Fruit fly (Drosophila melanogaster) whole organism, embryonic: Measurements from ENCODE around the gene Ppt2.

ENCODE experiments used
- Adf1 ChIP-seq: fragments of 200-800 bp; sonication (Bioruptor generic); IDR thresholded peaks from 2 replicates; pipeline ENCODE4 v1.3.6; 2022; ENCODE audit warnings: missing biosample characterization, missing genetic modification characterization
- CG10431 ChIP-seq: fragments of 200-800 bp; sonication (Bioruptor generic); optimal IDR thresholded peaks from 3 replicates; lab custom pipeline; 2018; ENCODE audit warnings: missing biosample characterization, mild to moderate bottlenecking, missing genetic modification characterization
- CG11560 ChIP-seq: fragments of 200-800 bp; sonication (Bioruptor generic); IDR thresholded peaks from 3 replicates; pipeline ENCODE4 v1.3.6; 2022; ENCODE audit warnings: missing biosample characterization, missing genetic modification characterization
- CG12391 ChIP-seq: fragments of 200-800 bp; sonication (Bioruptor generic); optimal IDR thresholded peaks from 3 replicates; lab custom pipeline; 2018; ENCODE audit warnings: missing biosample characterization, mild to moderate bottlenecking, missing genetic modification characterization, moderate library complexity
- CG13424 ChIP-seq: fragments of 200-800 bp; sonication (Bioruptor generic); optimal IDR thresholded peaks from 2 replicates; lab custom pipeline; 2019; ENCODE audit warnings: missing biosample characterization, mild to moderate bottlenecking, missing genetic modification characterization, moderate library complexity
- CG15601 ChIP-seq: fragments of 200-800 bp; sonication (Bioruptor generic); optimal IDR thresholded peaks from 3 replicates; lab custom pipeline; 2019; ENCODE audit warnings: missing biosample characterization, mild to moderate bottlenecking, missing genetic modification characterization, moderate library complexity
- CG16863 ChIP-seq: fragments of 200-800 bp; sonication (Bioruptor generic); optimal IDR thresholded peaks from 3 replicates; lab custom pipeline; 2016; ENCODE audit warnings: missing biosample characterization, missing genetic modification characterization
- CG17328 ChIP-seq: fragments of 200-800 bp; sonication (Bioruptor generic); IDR thresholded peaks from 2 replicates; pipeline ENCODE4 v1.3.6; 2022; ENCODE audit warnings: missing biosample characterization, missing genetic modification characterization
- CG18011 ChIP-seq: fragments of 200-800 bp; sonication (Bioruptor generic); optimal IDR thresholded peaks from 2 replicates; lab custom pipeline; 2017; ENCODE audit warnings: missing biosample characterization, missing genetic modification characterization, mild to moderate bottlenecking, moderate library complexity, missing genotype
- CG18619 ChIP-seq: fragments of 200-800 bp; sonication (Bioruptor generic); optimal IDR thresholded peaks from 3 replicates; lab custom pipeline; 2017; ENCODE audit warnings: missing biosample characterization, mild to moderate bottlenecking, missing genetic modification characterization
- CG2199 ChIP-seq: fragments of 200-800 bp; sonication (Bioruptor generic); IDR thresholded peaks from 3 replicates; pipeline ENCODE4 v1.3.6; 2022; ENCODE audit warnings: missing biosample characterization, missing genetic modification characterization
- CG3163 ChIP-seq: fragments of 200-800 bp; sonication (Bioruptor generic); optimal IDR thresholded peaks from 3 replicates; lab custom pipeline; 2016; ENCODE audit warnings: missing biosample characterization, missing genetic modification characterization
- CG3726 ChIP-seq: fragments of 200-800 bp; sonication (Bioruptor generic); IDR thresholded peaks from 3 replicates; pipeline ENCODE4, ENCODE4 v1.3.6; 2022; ENCODE audit warnings: missing biosample characterization, missing genetic modification characterization
- CG7556 ChIP-seq: fragments of 200-800 bp; sonication (Bioruptor generic); optimal IDR thresholded peaks from 2 replicates; lab custom pipeline; 2017; ENCODE audit warnings: missing biosample characterization, mild to moderate bottlenecking, missing genetic modification characterization
- CG9817 ChIP-seq: fragments of 200-800 bp; sonication (Bioruptor generic); optimal IDR thresholded peaks from 2 replicates; lab custom pipeline; 2018; ENCODE audit warnings: missing biosample characterization, mild to moderate bottlenecking, missing genetic modification characterization, moderate library complexity
- Deaf1 ChIP-seq: fragments of 200-800 bp; optimal IDR thresholded peaks from 3 replicates; lab custom pipeline; 2019; ENCODE audit warnings: missing biosample characterization, mild to moderate bottlenecking, missing genetic modification characterization, moderate library complexity
- Dfd ChIP-seq, 2 experiments: fragments of >200 bp; optimal IDR thresholded peaks; 2 replicates each; lab custom pipeline; 2017; ENCODE audit warnings: missing biosample characterization in 2 of 2, missing genetic modification characterization in 2 of 2
- HLH3B ChIP-seq: fragments of 200-800 bp; sonication (Bioruptor generic); IDR thresholded peaks from 2 replicates; pipeline ENCODE4 v1.3.6; 2022; ENCODE audit warnings: missing biosample characterization, missing genetic modification characterization
- Hey ChIP-seq: fragments of 200-800 bp; sonication (Bioruptor generic); optimal IDR thresholded peaks from 3 replicates; lab custom pipeline; 2018; ENCODE audit warnings: missing biosample characterization, mild to moderate bottlenecking, missing genetic modification characterization
- Mes4 ChIP-seq: fragments of 200-800 bp; sonication (Bioruptor generic); optimal IDR thresholded peaks from 2 replicates; lab custom pipeline; 2016; ENCODE audit warnings: missing biosample characterization, missing genetic modification characterization
- Rfx ChIP-seq: fragments of 200-800 bp; sonication (Bioruptor generic); IDR thresholded peaks from 2 replicates; pipeline ENCODE4 v1.3.6; 2022; ENCODE audit warnings: missing biosample characterization, missing genetic modification characterization
- Sry-δ ChIP-seq: fragments of 200-800 bp; sonication (Bioruptor generic); optimal IDR thresholded peaks from 2 replicates; lab custom pipeline; 2016; ENCODE audit warnings: missing biosample characterization, missing genetic modification characterization
- Ssrp ChIP-seq: fragments of 200-800 bp; sonication (Bioruptor generic); optimal IDR thresholded peaks from 2 replicates; lab custom pipeline; 2018; ENCODE audit warnings: missing biosample characterization, mild to moderate bottlenecking, missing genetic modification characterization, moderate library complexity
- Trl ChIP-seq, 3 experiments: fragments of >200 bp in 2 of 3; fragments of 200-800 bp in 1 of 3; sonication (Bioruptor generic) in 1 of 3; optimal IDR thresholded peaks; 2 replicates in 1 of 3; 3 replicates in 2 of 3; lab custom pipeline; 2016 to 2017; ENCODE audit warnings: missing biosample characterization in 1 of 3, missing genetic modification characterization in 1 of 3
- Vsx1 ChIP-seq: fragments of 200-800 bp; sonication (Bioruptor generic); optimal IDR thresholded peaks from 2 replicates; lab custom pipeline; 2017; ENCODE audit warnings: missing biosample characterization, mild to moderate bottlenecking, missing genetic modification characterization, missing genetic modification reagents
- bab2 ChIP-seq: fragments of 200-800 bp; sonication (Bioruptor generic); optimal IDR thresholded peaks from 2 replicates; lab custom pipeline; 2016; ENCODE audit warnings: missing biosample characterization, missing genetic modification characterization
- crp ChIP-seq, 2 experiments: fragments of 200-800 bp; sonication (Bioruptor generic); optimal IDR thresholded peaks; 2 replicates in 1 of 2; 3 replicates in 1 of 2; lab custom pipeline; 2017; ENCODE audit warnings: missing biosample characterization in 2 of 2, missing genetic modification characterization in 2 of 2, mild to moderate bottlenecking in 1 of 2, moderate library complexity in 1 of 2
- cwo ChIP-seq: fragments of 200-800 bp; sonication (Bioruptor generic); optimal IDR thresholded peaks from 3 replicates; lab custom pipeline; 2017; ENCODE audit warnings: missing biosample characterization, missing genetic modification characterization, mild to moderate bottlenecking, moderate library complexity, missing genetic modification reagents
- dmrt99B ChIP-seq: fragments of 200-800 bp; sonication (Bioruptor generic); optimal IDR thresholded peaks from 2 replicates; lab custom pipeline; 2018; ENCODE audit warnings: missing biosample characterization, mild to moderate bottlenecking, missing genetic modification characterization, moderate library complexity
- gcm ChIP-seq: fragments of 200-800 bp; sonication (Bioruptor generic); optimal IDR thresholded peaks from 2 replicates; lab custom pipeline; 2019; ENCODE audit warnings: missing biosample characterization, mild to moderate bottlenecking, missing genetic modification characterization, moderate library complexity
- grn ChIP-seq: fragments of 200-800 bp; sonication (Bioruptor generic); optimal IDR thresholded peaks from 3 replicates; lab custom pipeline; 2017; ENCODE audit warnings: missing biosample characterization, missing genetic modification characterization
- gro ChIP-seq: fragments of 200-800 bp; sonication (Bioruptor generic); optimal IDR thresholded peaks from 2 replicates; lab custom pipeline; 2016; ENCODE audit warnings: missing biosample characterization, missing genetic modification characterization
- h ChIP-seq: fragments of >200 bp; optimal IDR thresholded peaks from 2 replicates; lab custom pipeline; 2017
- her ChIP-seq: fragments of 200-800 bp; sonication (Bioruptor generic); optimal IDR thresholded peaks from 2 replicates; lab custom pipeline; 2016; ENCODE audit warnings: missing biosample characterization, missing genetic modification characterization
- lola ChIP-seq, 3 experiments: fragments of >200 bp in 2 of 3; fragments of 200-800 bp in 1 of 3; sonication (Bioruptor generic) in 1 of 3; optimal IDR thresholded peaks; 2 replicates each; lab custom pipeline; 2017 to 2019; ENCODE audit warnings: missing biosample characterization in 3 of 3, missing genetic modification characterization in 3 of 3, mild to moderate bottlenecking in 1 of 3, moderate library complexity in 1 of 3
- nerfin-1 ChIP-seq: fragments of 200-800 bp; sonication (Bioruptor generic); optimal IDR thresholded peaks from 3 replicates; lab custom pipeline; 2019; ENCODE audit warnings: missing biosample characterization, mild to moderate bottlenecking, missing genetic modification characterization, moderate library complexity
- oc ChIP-seq: fragments of 200-800 bp; sonication (Bioruptor generic); optimal IDR thresholded peaks from 2 replicates; lab custom pipeline; 2018; ENCODE audit warnings: missing biosample characterization, mild to moderate bottlenecking, missing genetic modification characterization, moderate library complexity
- otp ChIP-seq: fragments of 200-800 bp; sonication (Bioruptor generic); IDR thresholded peaks from 3 replicates; pipeline ENCODE4, ENCODE4 v1.3.6; 2022; ENCODE audit warnings: missing biosample characterization, missing genetic modification characterization
- pros ChIP-seq: fragments of 200-800 bp; sonication (Bioruptor generic); optimal IDR thresholded peaks from 3 replicates; lab custom pipeline; 2019; ENCODE audit warnings: missing biosample characterization, mild to moderate bottlenecking, missing genetic modification characterization, moderate library complexity
- run ChIP-seq: fragments of 200-800 bp; sonication (Bioruptor generic); optimal IDR thresholded peaks from 3 replicates; lab custom pipeline; 2018; ENCODE audit warnings: missing biosample characterization, mild to moderate bottlenecking, missing genetic modification characterization
- sc ChIP-seq, 3 experiments: fragments of >200 bp in 2 of 3; fragments of 200-800 bp in 1 of 3; sonication (Bioruptor generic) in 1 of 3; optimal IDR thresholded peaks; 2 replicates in 2 of 3; 3 replicates in 1 of 3; lab custom pipeline; 2017; ENCODE audit warnings: mild to moderate bottlenecking in 1 of 3, missing biosample characterization in 1 of 3, missing genetic modification characterization in 1 of 3, missing genetic modification reagents in 1 of 3
- sens ChIP-seq: fragments of 200-800 bp; sonication (Bioruptor generic); peaks from one replicate; lab custom pipeline; 2016; ENCODE audit warnings: missing biosample characterization, missing genetic modification characterization
- sisA ChIP-seq: fragments of 200-800 bp; sonication (Bioruptor generic); IDR thresholded peaks from 2 replicates; pipeline ENCODE4 v1.3.6; 2022; ENCODE audit warnings: missing biosample characterization, missing genetic modification characterization
- sqz ChIP-seq: fragments of 200-800 bp; sonication (Bioruptor generic); optimal IDR thresholded peaks from 3 replicates; lab custom pipeline; 2018; ENCODE audit warnings: missing biosample characterization, mild to moderate bottlenecking, missing genetic modification characterization
- stc ChIP-seq: fragments of 200-800 bp; sonication (Bioruptor generic); IDR thresholded peaks from 2 replicates; pipeline ENCODE4 v1.3.6; 2022; ENCODE audit warnings: missing biosample characterization, missing genetic modification characterization
- stwl ChIP-seq: fragments of 200-800 bp; sonication (Bioruptor generic); optimal IDR thresholded peaks from 3 replicates; lab custom pipeline; 2018; ENCODE audit warnings: missing biosample characterization, mild to moderate bottlenecking, missing genetic modification characterization, moderate library complexity
- sug ChIP-seq: fragments of 200-800 bp; optimal IDR thresholded peaks from 2 replicates; lab custom pipeline; 2019; ENCODE audit warnings: missing biosample characterization, mild to moderate bottlenecking, missing genetic modification characterization, moderate library complexity

Ppt2 gene

DNA sequence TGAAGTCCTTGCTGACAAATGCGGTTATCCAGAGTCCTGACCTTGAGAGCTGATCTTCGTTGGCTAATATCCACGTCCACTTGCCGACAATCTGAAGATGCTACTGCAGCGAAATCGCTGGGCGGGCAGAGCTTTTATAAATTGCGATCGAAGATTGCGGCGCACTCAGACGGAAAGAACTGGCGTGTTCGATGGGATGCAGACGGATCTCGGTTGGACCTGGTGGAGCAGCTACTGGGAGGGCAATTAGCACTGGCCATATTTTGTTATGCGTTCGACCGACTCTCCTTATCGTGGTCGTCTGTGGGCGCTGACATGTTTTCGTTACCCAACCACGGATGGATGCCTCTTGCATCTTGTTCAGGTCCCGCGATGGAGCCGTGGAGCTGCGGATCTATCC lies 5.5 kb downstream of the Ppt2 start, which contains the start of gene Osi21:
Gene Osi21 (minus strand): TSS at position 101 of the 400 bp plus-strand sequence.
- TF ChIP-seq Vsx1 (GFP tag; lab: Kevin White, UChicago) = no peak
- no peak for TF ChIP-seq CG10431 (GFP tag; lab: Kevin White, UChicago)
- no peak for TF ChIP-seq Rfx (GFP tag; lab: Robert Waterston, UW)
- no peak for TF ChIP-seq Adf1 (GFP tag; lab: Robert Waterston, UW)
- no peak for TF ChIP-seq CG11560
- no peak for TF ChIP-seq h (lab: Kevin White, UChicago)

DNA sequence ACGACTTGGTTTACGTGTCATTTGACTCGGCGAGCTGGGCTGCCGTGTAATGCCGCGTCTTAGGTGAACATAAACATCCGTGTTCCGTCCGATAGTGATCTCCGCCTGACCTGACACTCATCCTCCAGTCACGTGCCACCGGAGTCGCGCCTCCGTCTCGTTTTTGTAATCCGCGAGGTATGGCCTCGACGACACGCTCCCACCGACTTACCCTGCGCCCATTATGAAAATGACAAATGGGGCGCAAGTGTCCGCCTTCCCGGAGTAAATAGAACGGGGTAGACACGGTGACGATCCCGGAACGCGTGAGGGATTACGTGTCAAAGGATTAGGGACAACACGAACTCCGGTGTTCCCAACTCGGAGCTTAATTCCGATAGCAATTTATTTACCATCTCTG lies 15.7 kb downstream of the Ppt2 start:
- TF ChIP-seq Trl (optimal IDR thresholded peaks at IDR 0.05; lab: Kevin White, UChicago) = no peak
- no peak for TF ChIP-seq Trl (GFP tag; optimal IDR thresholded peaks at IDR 0.05; lab: Kevin White, UChicago)
- peak; percentile 51 for TF ChIP-seq oc
- peak; percentile 91 for TF ChIP-seq Hey (tag; lab: Kevin White, UChicago)

DNA sequence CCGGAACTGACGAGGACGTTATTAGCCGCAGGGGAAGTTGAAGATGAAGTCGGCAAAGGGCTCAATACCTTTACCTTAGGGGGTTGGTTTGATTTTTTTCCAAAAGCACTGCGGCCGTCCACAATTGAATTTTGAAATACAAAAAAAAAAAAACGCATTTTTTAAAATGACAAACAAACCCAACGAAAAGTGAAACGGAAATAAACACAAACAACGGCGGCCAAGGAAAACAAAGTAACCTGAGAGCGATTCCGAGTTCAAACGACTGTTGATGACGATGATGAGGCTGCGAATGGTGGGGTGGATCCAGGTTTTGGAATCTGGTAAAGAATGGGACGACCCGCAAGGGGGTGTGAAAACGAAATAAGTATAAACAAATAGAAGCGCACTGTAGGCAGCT lies 16.4 kb downstream of the Ppt2 start:
- TF ChIP-seq sisA (GFP tag; lab: Robert Waterston, UW) (no peak), CG13424 (tag; lab: Kevin White, UChicago) (no peak), Dfd (GFP tag; optimal IDR thresholded peaks at IDR 0.05; lab: Kevin White, UChicago) (no peak), Deaf1 (tag; lab: Kevin White, UChicago) (no peak), CG12391 (tag; lab: Kevin White, UChicago) (no peak), CG16863 (GFP tag; lab: Kevin White, UChicago) (no peak), CG17328 (no peak), sug (tag; lab: Kevin White, UChicago) (no peak), nerfin-1 (tag; lab: Kevin White, UChicago) (peak; percentile 17), CG15601 (tag; lab: Kevin White, UChicago) (no peak), Sry-δ (GFP tag; lab: Kevin White, UChicago) (no peak), sqz (GFP tag; lab: Kevin White, UChicago) (peak; percentile 75), CG10431 (GFP tag; lab: Kevin White, UChicago) (no peak), CG18619 (GFP tag; lab: Kevin White, UChicago) (no peak), stwl (no peak), gro (no peak), gcm (no peak), Ssrp (tag; lab: Kevin White, UChicago) (no peak), CG18011 (GFP tag; lab: Kevin White, UChicago) (no peak), CG3726 (GFP tag; lab: Robert Waterston, UW) (no peak), HLH3B (no peak), dmrt99B (tag; lab: Kevin White, UChicago) (no peak), stc (GFP tag; lab: Robert Waterston, UW) (no peak), cwo (no peak), CG9817 (tag; lab: Kevin White, UChicago) (no peak), otp (GFP tag; lab: Robert Waterston, UW) (no peak), Mes4 (GFP tag; lab: Kevin White, UChicago) (no peak), CG2199 (no peak), her (GFP tag; lab: Kevin White, UChicago) (no peak), sc (optimal IDR thresholded peaks at IDR 0.05; lab: Kevin White, UChicago) (no peak), sc (GFP tag; optimal IDR thresholded peaks at IDR 0.05; lab: Kevin White, UChicago) (no peak), CG3163 (no peak), sens (GFP tag; lab: Kevin White, UChicago) (peak; percentile 27), CG7556 (GFP tag; lab: Kevin White, UChicago) (no peak), grn (GFP tag; lab: Kevin White, UChicago) (no peak), pros (GFP tag; lab: Kevin White, UChicago) (peak; percentile 68), lola (GFP tag; optimal IDR thresholded peaks at IDR 0.05; lab: Kevin White, UChicago) (no peak), crp (GFP tag; optimal IDR thresholded peaks at IDR 0.05; lab: Kevin White, UChicago) (no peak), run (tag; lab: Kevin White, UChicago) (peak; percentile 7), bab2 (GFP tag; lab: Kevin White, UChicago) (no peak)
